Worm (Caenorhabditis elegans): Measurements from ENCODE around the gene sfxn-2.

DNA sequence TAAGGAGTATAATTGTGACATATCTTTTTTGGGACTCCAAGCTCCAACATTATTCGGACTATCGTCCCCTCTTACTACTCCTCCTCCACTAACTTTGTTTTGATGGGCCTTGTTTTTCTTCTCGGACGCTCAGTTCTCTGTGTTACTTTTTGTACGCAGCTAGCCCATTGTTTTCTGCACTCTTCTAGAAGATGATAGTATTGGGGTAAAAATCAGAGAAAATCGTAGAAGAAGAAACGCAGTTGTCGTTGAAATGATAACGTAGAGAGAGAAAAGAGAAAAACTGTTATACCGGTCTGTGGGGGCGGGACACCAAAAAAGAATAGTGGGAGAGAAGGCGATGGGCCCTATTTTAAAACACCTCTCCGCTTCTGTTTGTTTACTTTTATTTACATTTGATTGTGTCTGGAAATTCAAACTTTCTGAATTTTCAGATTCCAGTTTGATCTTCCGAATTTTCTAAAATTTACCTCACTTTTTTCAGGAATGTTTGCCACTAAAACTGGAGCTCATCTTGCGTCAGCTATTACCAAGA lies 27.5 kb upstream of the sfxn-2 start, which contains the start of gene F45E1.4:
- no peak for TF ChIP-seq fkh-10 (GFP tag; optimal IDR thresholded peaks at IDR 0.05)
- peak; percentile 61 for TF ChIP-seq blmp-1 (tag; optimal IDR thresholded peaks at IDR 0.05)
- TF ChIP-seq nhr-85 (tag), result peak; percentile 82
- no peak for TF ChIP-seq swsn-7 (tag; optimal IDR thresholded peaks at IDR 0.05)
- peak; percentile 11 for TF ChIP-seq tbx-2 (tag; optimal IDR thresholded peaks at IDR 0.05)
- no peak for TF ChIP-seq lin-15B (tag; optimal IDR thresholded peaks at IDR 0.05)
- TF ChIP-seq lin-13 (GFP tag; optimal IDR thresholded peaks at IDR 0.05), result no peak
